Fruit fly (Drosophila melanogaster): Measurements from ENCODE around the gene Zasp66.

Gene Zasp66

DNA sequence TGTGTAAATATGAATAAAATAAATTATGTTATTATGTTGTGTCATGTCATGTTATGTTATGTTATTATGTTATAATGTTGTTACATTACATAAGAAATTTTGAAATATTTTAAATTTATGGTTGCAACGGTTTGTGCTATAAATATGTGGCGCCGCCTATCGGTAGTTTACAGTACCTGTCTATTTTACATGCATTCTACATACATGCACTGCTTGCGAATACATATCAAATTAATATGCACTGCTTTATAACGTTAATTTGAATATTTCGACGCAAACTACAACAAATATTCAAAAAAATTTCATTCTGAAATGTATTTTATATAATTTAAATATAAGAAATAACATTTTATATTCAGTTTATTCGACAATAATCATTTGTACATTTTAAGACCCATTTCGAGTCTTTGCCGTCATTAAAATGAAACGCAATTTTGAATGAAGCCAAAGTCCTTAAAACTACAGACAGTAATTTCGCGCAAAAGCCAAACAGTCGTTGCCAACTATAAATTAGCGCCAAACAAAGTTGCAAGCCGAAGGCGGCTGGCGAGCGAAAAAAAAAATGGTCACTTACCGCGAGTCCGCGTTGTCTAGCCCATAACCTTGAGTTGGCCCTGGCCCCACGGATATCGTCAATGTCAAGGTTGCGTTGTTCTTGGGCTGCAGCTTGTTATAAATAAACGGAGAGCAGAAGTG lies 27.9 kb downstream of the Zasp66 start:
- TF ChIP-seq CG8159 (tag; optimal IDR thresholded peaks at IDR 0.05) (no peak), CG9948 (tag; optimal IDR thresholded peaks at IDR 0.05) (no peak), Ets98B (GFP tag; IDR thresholded peaks at IDR 0.05) (no peak), Snoo (tag; optimal IDR thresholded peaks at IDR 0.05) (no peak), CG13204 (GFP tag; optimal IDR thresholded peaks at IDR 0.05) (no peak), CG15710 (tag; optimal IDR thresholded peaks at IDR 0.05) (no peak), CG8301 (tag; optimal IDR thresholded peaks at IDR 0.05) (no peak), CG4496 (GFP tag; IDR thresholded peaks at IDR 0.05) (peak; percentile 37; the same call in 1 of the 3 replicates)

dm6 chr3L:8652572-8652977 lies 28.4 kb downstream of the Zasp66 start:
- TF ChIP-seq CG13204 (GFP tag; optimal IDR thresholded peaks at IDR 0.05), result peak; percentile 86
- TF ChIP-seq CG15710 (tag; optimal IDR thresholded peaks at IDR 0.05), result no peak
- TF ChIP-seq CG9948 (tag; optimal IDR thresholded peaks at IDR 0.05), result no peak
- TF ChIP-seq CG34367 (tag; optimal IDR thresholded peaks at IDR 0.05), result no peak
- no peak for TF ChIP-seq CG8301 (tag; optimal IDR thresholded peaks at IDR 0.05)
- no peak for TF ChIP-seq CG8159 (tag; optimal IDR thresholded peaks at IDR 0.05)
- no peak for TF ChIP-seq CG12605 (GFP tag; IDR thresholded peaks at IDR 0.05)
- peak; percentile 50; the same call in 1 of the 3 replicates for TF ChIP-seq CG4496 (GFP tag; IDR thresholded peaks at IDR 0.05)
- TF ChIP-seq CG10348 (GFP tag; IDR thresholded peaks at IDR 0.05), result no peak
- no peak for TF ChIP-seq Pif1A (GFP tag; optimal IDR thresholded peaks at IDR 0.05)
- TF ChIP-seq Pif1B (GFP tag; optimal IDR thresholded peaks at IDR 0.05), result no peak
- no peak for TF ChIP-seq CG14655 (GFP tag; optimal IDR thresholded peaks at IDR 0.05)
- no peak for TF ChIP-seq rn (GFP tag; IDR thresholded peaks at IDR 0.05)
- no peak for TF ChIP-seq CG32121 (GFP tag; IDR thresholded peaks at IDR 0.05)
- no peak for TF ChIP-seq fd96Ca (GFP tag; IDR thresholded peaks at IDR 0.05)
- TF ChIP-seq Ets98B (GFP tag; IDR thresholded peaks at IDR 0.05), result no peak
- peak; percentile 11 for TF ChIP-seq gl (tag; optimal IDR thresholded peaks at IDR 0.05)
- no peak for TF ChIP-seq Snoo (tag; optimal IDR thresholded peaks at IDR 0.05)
- TF ChIP-seq D1 (tag; optimal IDR thresholded peaks at IDR 0.05), result no peak
- no peak for TF ChIP-seq CG17806 (tag; optimal IDR thresholded peaks at IDR 0.05)
- peak; percentile 86 for TF ChIP-seq EcR (GFP tag; optimal IDR thresholded peaks at IDR 0.05)

dm6 chr3L:8653572-8653971 lies 29.4 kb downstream of the Zasp66 start:
- TF ChIP-seq CG8301 (tag; optimal IDR thresholded peaks at IDR 0.05) (no peak), Pif1A (GFP tag; optimal IDR thresholded peaks at IDR 0.05) (no peak), CG32121 (GFP tag; IDR thresholded peaks at IDR 0.05) (no peak), Snoo (tag; optimal IDR thresholded peaks at IDR 0.05) (no peak), CG14655 (GFP tag; optimal IDR thresholded peaks at IDR 0.05) (no peak), CG17806 (tag; optimal IDR thresholded peaks at IDR 0.05) (no peak), CG13204 (GFP tag; optimal IDR thresholded peaks at IDR 0.05) (no peak), D1 (tag; optimal IDR thresholded peaks at IDR 0.05) (no peak), gl (tag; optimal IDR thresholded peaks at IDR 0.05) (no peak), Ets98B (GFP tag; IDR thresholded peaks at IDR 0.05) (no peak), CG8159 (tag; optimal IDR thresholded peaks at IDR 0.05) (no peak), Pif1B (GFP tag; optimal IDR thresholded peaks at IDR 0.05) (no peak), CG4496 (GFP tag; IDR thresholded peaks at IDR 0.05) (no peak), CG34367 (tag; optimal IDR thresholded peaks at IDR 0.05) (no peak), EcR (GFP tag; optimal IDR thresholded peaks at IDR 0.05) (no peak), CG15710 (tag; optimal IDR thresholded peaks at IDR 0.05) (no peak), fd96Ca (GFP tag; IDR thresholded peaks at IDR 0.05) (no peak), CG9948 (tag; optimal IDR thresholded peaks at IDR 0.05) (no peak), CG10348 (GFP tag; IDR thresholded peaks at IDR 0.05) (no peak)

DNA sequence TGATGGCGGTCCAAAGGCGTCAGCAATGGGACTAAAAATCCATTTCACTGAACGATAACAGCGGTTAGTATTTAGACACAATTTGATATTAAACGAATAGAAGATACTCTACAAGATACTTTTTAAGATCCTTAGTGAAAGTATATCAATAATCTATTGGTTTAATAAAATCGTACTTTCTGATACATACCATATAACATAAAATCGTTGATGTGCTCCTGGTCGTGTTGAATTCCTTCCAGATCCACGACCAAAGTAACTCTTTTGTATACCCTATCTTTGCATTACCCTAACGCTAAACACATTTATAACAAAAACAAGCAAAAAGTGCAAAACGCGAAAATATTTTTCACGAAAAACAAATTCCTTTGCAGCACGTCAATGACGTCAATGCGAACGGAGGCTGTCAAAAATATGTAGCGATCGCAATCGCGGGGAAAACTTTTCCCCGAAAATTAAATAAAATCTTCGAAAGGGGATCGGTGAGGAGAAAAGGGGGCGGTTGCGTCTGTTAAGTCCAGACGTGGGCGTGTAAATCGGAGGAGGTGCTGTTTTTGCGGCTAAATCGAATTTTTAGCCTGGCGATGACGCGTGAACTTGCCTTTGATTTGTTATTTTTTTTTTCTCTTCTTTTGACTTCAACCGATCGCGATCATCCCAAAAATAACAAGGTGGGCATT lies 31.2 kb downstream of the Zasp66 start:
- TF ChIP-seq CG8159 (tag; optimal IDR thresholded peaks at IDR 0.05) (no peak), CG8301 (tag; optimal IDR thresholded peaks at IDR 0.05) (no peak), Ets98B (GFP tag; IDR thresholded peaks at IDR 0.05) (no peak), CG34367 (tag; optimal IDR thresholded peaks at IDR 0.05) (no peak), fd96Ca (GFP tag; IDR thresholded peaks at IDR 0.05) (no peak), CG17806 (tag; optimal IDR thresholded peaks at IDR 0.05) (no peak), CG15710 (tag; optimal IDR thresholded peaks at IDR 0.05) (no peak), CG14655 (GFP tag; optimal IDR thresholded peaks at IDR 0.05) (no peak), CG32121 (GFP tag; IDR thresholded peaks at IDR 0.05) (no peak), Snoo (tag; optimal IDR thresholded peaks at IDR 0.05) (no peak), CG9948 (tag; optimal IDR thresholded peaks at IDR 0.05) (no peak), Pif1A (GFP tag; optimal IDR thresholded peaks at IDR 0.05) (no peak), CG4496 (GFP tag; IDR thresholded peaks at IDR 0.05) (no peak), CG12605 (GFP tag; IDR thresholded peaks at IDR 0.05) (no peak), rn (GFP tag; IDR thresholded peaks at IDR 0.05) (no peak), Pif1B (GFP tag; optimal IDR thresholded peaks at IDR 0.05) (no peak)

- peak; percentile 87 for TF ChIP-seq Pif1A (GFP tag; optimal IDR thresholded peaks at IDR 0.05)
- TF ChIP-seq CG4496 (GFP tag; IDR thresholded peaks at IDR 0.05), result no peak
- peak; percentile 51 for TF ChIP-seq CG17806 (tag; optimal IDR thresholded peaks at IDR 0.05)
- no peak for TF ChIP-seq CG14655 (GFP tag; optimal IDR thresholded peaks at IDR 0.05)
- TF ChIP-seq CG34367 (tag; optimal IDR thresholded peaks at IDR 0.05), result peak; percentile 42
- no peak for TF ChIP-seq fd96Ca (GFP tag; IDR thresholded peaks at IDR 0.05)
- TF ChIP-seq CG10348 (GFP tag; IDR thresholded peaks at IDR 0.05), result no peak
- no peak for TF ChIP-seq CG32121 (GFP tag; IDR thresholded peaks at IDR 0.05)
- TF ChIP-seq Ets98B (GFP tag; IDR thresholded peaks at IDR 0.05), result no peak
- peak; percentile 49 for TF ChIP-seq CG9948 (tag; optimal IDR thresholded peaks at IDR 0.05)
- no peak for TF ChIP-seq EcR (GFP tag; optimal IDR thresholded peaks at IDR 0.05)
- peak; percentile 29 for TF ChIP-seq D1 (tag; optimal IDR thresholded peaks at IDR 0.05)
- TF ChIP-seq CG15710 (tag; optimal IDR thresholded peaks at IDR 0.05), result peak; percentile 89
- TF ChIP-seq CG8159 (tag; optimal IDR thresholded peaks at IDR 0.05), result peak; percentile 92
- TF ChIP-seq gl (tag; optimal IDR thresholded peaks at IDR 0.05), result no peak
- no peak for TF ChIP-seq CG12605 (GFP tag; IDR thresholded peaks at IDR 0.05)
- TF ChIP-seq Snoo (tag; optimal IDR thresholded peaks at IDR 0.05), result peak; percentile 86
- no peak for TF ChIP-seq rn (GFP tag; IDR thresholded peaks at IDR 0.05)
- peak; percentile 90 for TF ChIP-seq Pif1B (GFP tag; optimal IDR thresholded peaks at IDR 0.05)
- no peak for TF ChIP-seq CG13204 (GFP tag; optimal IDR thresholded peaks at IDR 0.05)
- no peak for TF ChIP-seq CG8301 (tag; optimal IDR thresholded peaks at IDR 0.05)
Measured at dm6 chr3L:8656725-8657428, 32.7 kb downstream of the Zasp66 start.

Measured in whole organism, pupa.